Worm (Caenorhabditis elegans): Measurements from ENCODE around the gene pygo-1.

DNA sequence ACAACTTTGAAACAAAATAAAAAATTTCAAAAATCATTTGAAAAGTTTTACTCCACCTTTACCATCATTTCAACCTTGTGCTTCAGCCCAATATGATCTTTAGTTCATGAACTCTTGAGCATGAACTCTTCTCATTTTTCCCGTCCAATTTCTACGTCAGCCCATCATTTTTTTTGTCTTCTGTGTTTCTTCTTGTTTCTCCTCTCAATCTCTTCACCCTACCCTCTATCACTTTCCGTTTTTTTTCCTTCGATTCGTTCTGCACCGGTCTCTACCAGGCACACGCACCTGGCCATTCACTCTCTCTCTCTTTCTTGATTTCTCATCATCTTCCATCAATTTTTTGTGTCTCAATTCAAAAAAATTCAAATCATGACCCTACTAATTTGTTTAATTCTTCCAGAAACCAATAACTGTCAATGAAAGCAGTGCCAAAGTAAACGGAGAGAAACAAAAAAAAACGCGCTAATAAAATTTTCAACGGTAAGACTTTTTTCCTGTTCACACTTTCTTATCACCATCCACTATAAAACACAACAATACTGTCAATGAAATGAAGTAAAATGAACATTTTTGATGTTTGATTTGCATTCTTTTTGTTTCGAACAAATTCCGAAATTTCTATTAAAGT is at the start of gene pygo-1:
- TF ChIP-seq ceh-82 (tag; optimal IDR thresholded peaks at IDR 0.05) (no peak), nhr-25 (tag; optimal IDR thresholded peaks at IDR 0.05) (no peak), lin-39 (tag; optimal IDR thresholded peaks at IDR 0.05) (no peak)
